Fruit fly (Drosophila melanogaster) whole organism, prepupa: ENCODE data around the gene CG34398.
A peak's percentile ranks its signal among the peaks of the same experiment; 100 is the strongest.

Experiments used
- Blimp-1 ChIP-seq: fragments of 200-800 bp; sonication (Bioruptor generic); optimal IDR thresholded peaks from 3 replicates; lab custom pipeline; 2017; ENCODE audit warnings: missing biosample characterization, missing genetic modification characterization, mild to moderate bottlenecking, moderate library complexity, missing genetic modification reagents
- CG6163 ChIP-seq: fragments of 200-800 bp; sonication (Bioruptor generic); IDR thresholded peaks from 3 replicates; pipeline ENCODE4 v1.3.6; 2022; ENCODE audit warnings: missing biosample characterization, missing genetic modification characterization
- Hr39 ChIP-seq: fragments of 200-800 bp; sonication (Bioruptor generic); optimal IDR thresholded peaks from 2 replicates; lab custom pipeline; 2016; ENCODE audit warnings: missing biosample characterization, missing genetic modification characterization
- vri ChIP-seq: fragments of 200-800 bp; sonication (Bioruptor generic); optimal IDR thresholded peaks from 3 replicates; lab custom pipeline; 2016; ENCODE audit warnings: missing biosample characterization, mild to moderate bottlenecking, missing genetic modification characterization

DNA sequence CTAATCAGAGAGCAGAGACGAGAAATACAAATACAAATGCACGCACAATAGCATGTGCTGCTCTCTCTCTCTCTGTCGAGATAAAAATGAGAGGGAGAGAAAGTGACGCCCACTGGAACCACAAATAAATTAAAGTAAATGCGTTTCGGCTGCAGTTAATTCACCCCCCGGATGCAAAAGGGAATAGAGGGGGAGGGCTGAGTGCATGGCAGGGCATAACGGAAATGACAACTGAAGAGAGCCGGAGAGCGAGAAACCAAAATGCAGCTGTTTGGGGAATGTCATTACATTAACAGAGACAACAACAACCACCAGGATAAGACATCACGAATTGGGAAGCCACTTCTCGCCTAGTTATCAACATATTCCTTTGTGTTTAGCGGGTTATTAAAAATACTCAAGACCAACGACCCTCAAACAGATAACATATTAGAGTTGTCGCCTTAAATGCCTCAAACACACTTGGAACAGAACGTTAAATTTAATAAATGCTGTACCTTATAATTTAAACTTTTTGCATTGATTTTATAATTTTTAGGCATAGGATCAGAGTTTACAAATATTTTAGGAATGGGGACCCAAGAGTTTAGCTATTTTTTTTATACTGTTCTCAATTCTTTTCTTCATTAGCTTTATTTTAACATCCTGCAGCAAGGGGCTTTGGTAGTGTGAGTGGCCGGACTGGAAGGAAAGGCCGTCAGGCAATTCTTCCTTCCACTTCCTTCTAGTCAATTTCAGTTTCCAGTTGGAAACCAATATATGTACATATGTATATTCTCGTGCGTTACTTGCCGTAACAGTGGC, 51.5 kb downstream of the CG34398 start:
- TF ChIP-seq Blimp-1 (GFP tag; lab: Kevin White, UChicago) (peak; percentile 85), vri (GFP tag; lab: Kevin White, UChicago) (peak; percentile 80), Hr39 (GFP tag; lab: Kevin White, UChicago) (peak; percentile 80), CG6163 (GFP tag; lab: Robert Waterston, UW) (0 out of 3 replicates have a peak, but pooled peaks have one; percentile 52)
